Worm (Caenorhabditis elegans): ENCODE data around the gene algn-3.

algn-3 gene

ce11 chrII:14143838-14144268, 11.2 kb upstream of the algn-3 start, which contains the start of gene W03H9.2 (continued):
- TF ChIP-seq C08G9.2 (tag; optimal IDR thresholded peaks at IDR 0.05) (peak; percentile 94), nfya-1 (tag; optimal IDR thresholded peaks at IDR 0.05) (peak; percentile 16), K02D7.2 (tag; optimal IDR thresholded peaks at IDR 0.05) (peak; percentile 55), hlh-13 (GFP tag; optimal IDR thresholded peaks at IDR 0.05) (no peak), rnt-1 (tag; optimal IDR thresholded peaks at IDR 0.05) (peak; percentile 86), ceh-19 (GFP tag; optimal IDR thresholded peaks at IDR 0.05) (peak; percentile 51), F13H6.1 (tag; optimal IDR thresholded peaks at IDR 0.05) (peak; percentile 82), pax-1 (tag; optimal IDR thresholded peaks at IDR 0.05) (no peak), lin-11 (tag; optimal IDR thresholded peaks at IDR 0.05) (peak; percentile 46), sdc-2 (tag; optimal IDR thresholded peaks at IDR 0.05) (peak; percentile 42), pros-1 (tag; optimal IDR thresholded peaks at IDR 0.05) (no peak), ceh-48 (tag; optimal IDR thresholded peaks at IDR 0.05) (no peak), che-1 (tag; optimal IDR thresholded peaks at IDR 0.05) (peak; percentile 67), C38D4.7 (GFP tag; optimal IDR thresholded peaks at IDR 0.05) (peak; percentile 41), ets-4 (tag; optimal IDR thresholded peaks at IDR 0.05) (peak; percentile 91), hlh-15 (tag; optimal IDR thresholded peaks at IDR 0.05) (peak; percentile 83), syd-9 (tag; optimal IDR thresholded peaks at IDR 0.05) (peak; percentile 69), unc-3 (GFP tag; conservative IDR thresholded peaks at IDR 0.05) (no peak), unc-3 (tag; optimal IDR thresholded peaks at IDR 0.05) (peak; percentile 83), hlh-30 (tag; optimal IDR thresholded peaks at IDR 0.05; ENCODE audit: insufficient read depth) (no peak), ceh-31 (tag; optimal IDR thresholded peaks at IDR 0.05) (peak; percentile 98), dve-1 (tag; optimal IDR thresholded peaks at IDR 0.05) (no peak), elt-4 (tag; optimal IDR thresholded peaks at IDR 0.05) (peak; percentile 5), mec-3 (tag; optimal IDR thresholded peaks at IDR 0.05; ENCODE audit: borderline replicate concordance) (peak; percentile 50), hlh-8 (tag; optimal IDR thresholded peaks at IDR 0.05) (peak; percentile 96), unc-42 (tag; optimal IDR thresholded peaks at IDR 0.05) (peak; percentile 45), ceh-24 (tag; optimal IDR thresholded peaks at IDR 0.05) (peak; percentile 33), tbx-2 (tag; optimal IDR thresholded peaks at IDR 0.05) (peak; percentile 97), elt-2 (tag; optimal IDR thresholded peaks at IDR 0.05) (peak; percentile 92), unc-86 (tag; optimal IDR thresholded peaks at IDR 0.05) (peak; percentile 76), madf-2 (tag; optimal IDR thresholded peaks at IDR 0.05) (peak; percentile 65), ceh-22 (tag; optimal IDR thresholded peaks at IDR 0.05) (no peak), pha-2 (tag; optimal IDR thresholded peaks at IDR 0.05) (peak; percentile 80), eyg-1 (tag; optimal IDR thresholded peaks at IDR 0.05) (peak; percentile 29), pat-9 (tag; optimal IDR thresholded peaks at IDR 0.05) (no peak), npax-4 (tag; optimal IDR thresholded peaks at IDR 0.05) (peak; percentile 31), pha-4 (tag; optimal IDR thresholded peaks at IDR 0.05) (no peak), pag-3 (tag; optimal IDR thresholded peaks at IDR 0.05; ENCODE audit: borderline replicate concordance) (peak; percentile 29), sox-2 (GFP tag; IDR thresholded peaks at IDR 0.05) (no peak), hlh-6 (tag; optimal IDR thresholded peaks at IDR 0.05) (peak; percentile 38), nhr-11 (tag; optimal IDR thresholded peaks at IDR 0.05) (no peak), tbx-7 (tag; optimal IDR thresholded peaks at IDR 0.05) (peak; percentile 96), sox-4 (tag; optimal IDR thresholded peaks at IDR 0.05) (peak; percentile 14), dmd-4 (tag; optimal IDR thresholded peaks at IDR 0.05; ENCODE audit: borderline replicate concordance) (peak; percentile 62), T23F11.4 (GFP tag; optimal IDR thresholded peaks at IDR 0.05) (peak; percentile 33)

Data from whole organism, late embryonic.